Fruit fly (Drosophila melanogaster) whole organism, adult: Measurements from ENCODE around the gene CG9586.

Experiments
- CG12768 ChIP-seq: fragments of 200-800 bp; sonication (Bioruptor generic); optimal IDR thresholded peaks from 2 replicates; lab custom pipeline; 2017; ENCODE audit warnings: missing biosample characterization, missing genetic modification characterization, mild to moderate bottlenecking, moderate library complexity, missing genetic modification reagents
- CG33017 ChIP-seq: fragments of 200-800 bp; sonication (Bioruptor generic); optimal IDR thresholded peaks from 2 replicates; lab custom pipeline; 2018; ENCODE audit warnings: missing biosample characterization, mild to moderate bottlenecking, missing genetic modification characterization, moderate library complexity
- Mnt ChIP-seq: fragments of 200-800 bp; sonication (Bioruptor generic); optimal IDR thresholded peaks from 2 replicates; lab custom pipeline; 2016; ENCODE audit warnings: missing biosample characterization, mild to moderate bottlenecking, missing genetic modification characterization
- cnc ChIP-seq, 2 experiments: fragments of >200 bp; optimal IDR thresholded peaks; 2 replicates each; lab custom pipeline; 2017
- kay ChIP-seq: fragments of 200-800 bp; sonication (Bioruptor generic); peaks from one replicate; lab custom pipeline; 2016; ENCODE audit warnings: missing biosample characterization, missing genetic modification characterization, borderline replicate concordance
- ovo ChIP-seq: fragments of 200-800 bp; sonication (Bioruptor generic); optimal IDR thresholded peaks from 2 replicates; lab custom pipeline; 2016; ENCODE audit warnings: missing biosample characterization, missing genetic modification characterization

DNA sequence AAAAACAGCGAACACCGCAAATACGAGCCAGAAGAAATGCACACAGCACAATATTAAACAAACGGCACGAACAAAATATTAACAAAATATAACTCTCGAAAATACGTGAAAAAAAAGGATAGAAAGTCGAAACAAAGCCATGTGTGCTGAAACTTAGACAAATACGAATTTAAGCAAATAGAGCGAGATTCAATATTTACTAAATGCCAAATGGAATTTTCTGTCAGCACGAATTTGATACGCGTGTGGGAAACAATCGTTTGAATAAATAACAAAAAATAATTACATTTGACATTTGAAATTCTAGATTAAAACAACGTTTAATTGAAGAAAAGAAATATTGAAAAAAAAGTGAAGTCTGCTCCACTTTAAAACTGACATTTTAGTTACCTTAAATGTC lies 7.0 kb upstream of the CG9586 start:
- no peak for TF ChIP-seq CG12768
- TF ChIP-seq ovo (GFP tag; lab: Kevin White, UChicago), result no peak
- no peak for TF ChIP-seq cnc (optimal IDR thresholded peaks at IDR 0.05; lab: Kevin White, UChicago)
- no peak for TF ChIP-seq kay (GFP tag; lab: Kevin White, UChicago)
- no peak for TF ChIP-seq CG33017
- TF ChIP-seq Mnt (GFP tag; lab: Kevin White, UChicago), result no peak
